Worm (Caenorhabditis elegans) whole organism, L4 larva: ENCODE data around the gene Y54H5A.2.

ENCODE experiments used
- D1046.2 ChIP-seq: fragments of 200-800 bp; sonication (Bioruptor generic); IDR thresholded peaks from 2 replicates; pipeline ENCODE4 v1.3.6; 2022; ENCODE audit warnings: missing genetic modification characterization, missing compliant biosample characterization
- F10B5.3 ChIP-seq: sonication (generic microtip); optimal IDR thresholded peaks from 2 replicates; lab custom pipeline; 2016; ENCODE audit warnings: mild to moderate bottlenecking, missing genetic modification characterization, missing compliant biosample characterization
- F49E8.2 ChIP-seq: sonication (generic microtip); optimal IDR thresholded peaks from 2 replicates; lab custom pipeline; 2016; ENCODE audit warnings: missing compliant biosample characterization, mild to moderate bottlenecking, missing genetic modification characterization, borderline replicate concordance
- Y105C5A.15 ChIP-seq: fragments of 200-800 bp; sonication (Bioruptor generic); IDR thresholded peaks from 2 replicates; pipeline ENCODE4 v1.3.6; 2022; ENCODE audit warnings: missing genetic modification characterization, missing compliant biosample characterization
- Y48G9A.11 ChIP-seq: fragments of 200-800 bp; sonication (Bioruptor generic); IDR thresholded peaks from 2 replicates; pipeline ENCODE4 v1.3.6; 2022; ENCODE audit warnings: missing genetic modification reagents, missing genetic modification characterization, missing compliant biosample characterization
- ZK337.2 ChIP-seq: fragments of 200-800 bp; sonication (Bioruptor generic); IDR thresholded peaks from 2 replicates; pipeline ENCODE4 v1.3.6; 2022; ENCODE audit warnings: missing genetic modification reagents, missing genetic modification characterization, missing compliant biosample characterization
- aha-1 ChIP-seq: fragments of 150-350 bp; peaks from one replicate; lab custom pipeline; 2014; ENCODE audit warnings: missing biosample characterization, missing genetic modification characterization
- aly-2 ChIP-seq: sonication (generic microtip); optimal IDR thresholded peaks from 2 replicates; lab custom pipeline; 2018; ENCODE audit warnings: missing biosample characterization, missing genetic modification characterization
- ceh-28 ChIP-seq: fragments of 150-350 bp; optimal IDR thresholded peaks from 2 replicates; lab custom pipeline; 2014; ENCODE audit warnings: missing biosample characterization, missing genetic modification reagents, missing genetic modification characterization
- ceh-32 ChIP-seq: sonication (generic microtip); optimal IDR thresholded peaks from 2 replicates; lab custom pipeline; 2016; ENCODE audit warnings: mild to moderate bottlenecking, missing genetic modification characterization, missing compliant biosample characterization; ENCODE audit not compliant: poor library complexity
- ceh-44 ChIP-seq: fragments of 200-800 bp; sonication (Bioruptor generic); IDR thresholded peaks from 2 replicates; pipeline ENCODE4 v1.3.6; 2022; ENCODE audit warnings: missing genetic modification reagents, missing genetic modification characterization, missing compliant biosample characterization
- ceh-62 ChIP-seq: sonication (generic microtip); optimal IDR thresholded peaks from 2 replicates; lab custom pipeline; 2017; ENCODE audit warnings: missing biosample characterization, missing genetic modification characterization
- ceh-82 ChIP-seq: sonication (generic microtip); optimal IDR thresholded peaks from 2 replicates; lab custom pipeline; 2017; ENCODE audit warnings: missing biosample characterization, missing genetic modification characterization
- ces-1 ChIP-seq: fragments of 150-350 bp; sonication (generic microtip); optimal IDR thresholded peaks from 4 replicates; lab custom pipeline; 2014; ENCODE audit warnings: missing biosample characterization, missing genetic modification reagents, missing genetic modification characterization
- daf-16 ChIP-seq, 3 experiments: sonication (generic microtip); optimal IDR thresholded peaks; 2 replicates each; lab custom pipeline; 2016 to 2017; ENCODE audit warnings: missing genetic modification characterization in 3 of 3, missing genetic modification reagents in 3 of 3, mild to moderate bottlenecking in 2 of 3, missing compliant biosample characterization in 2 of 3, missing biosample characterization in 1 of 3, moderate library complexity in 1 of 3
- dmd-6 ChIP-seq: fragments of 200-800 bp; sonication (Bioruptor generic); IDR thresholded peaks from 2 replicates; pipeline ENCODE4 v1.3.6; 2022; ENCODE audit warnings: missing genetic modification reagents, missing genetic modification characterization, missing compliant biosample characterization
- dmd-8 ChIP-seq: fragments of 200-800 bp; sonication (Bioruptor generic); IDR thresholded peaks from 2 replicates; pipeline ENCODE4 v1.3.6; 2022; ENCODE audit warnings: missing genetic modification characterization, missing compliant biosample characterization
- dpl-1 ChIP-seq: fragments of 150-350 bp; optimal IDR thresholded peaks from 2 replicates; lab custom pipeline; 2014; ENCODE audit warnings: missing biosample characterization, missing genetic modification reagents, missing genetic modification characterization
- duxl-1 ChIP-seq: sonication (generic microtip); optimal IDR thresholded peaks from 2 replicates; lab custom pipeline; 2016; ENCODE audit warnings: mild to moderate bottlenecking, missing genetic modification characterization, moderate library complexity, missing compliant biosample characterization; ENCODE audit not compliant: poor library complexity
- hlh-11 ChIP-seq: fragments of 200-800 bp; sonication (Bioruptor generic); optimal IDR thresholded peaks from 2 replicates; lab custom pipeline; 2018; ENCODE audit warnings: mild to moderate bottlenecking, missing genetic modification characterization, missing compliant biosample characterization
- hlh-30 ChIP-seq: sonication (generic microtip); optimal IDR thresholded peaks from 2 replicates; lab custom pipeline; 2017; ENCODE audit warnings: antibody characterized with exemption, mild to moderate bottlenecking, missing genetic modification characterization, missing compliant biosample characterization; ENCODE audit not compliant: insufficient read depth
- lin-13 ChIP-seq: fragments of 150-350 bp; optimal IDR thresholded peaks from 2 replicates; lab custom pipeline; 2014; ENCODE audit warnings: missing biosample characterization, missing genetic modification reagents, missing genetic modification characterization
- lsy-2 ChIP-seq, 2 experiments: fragments of 150-350 bp in 1 of 2; sonication (generic microtip) in 1 of 2; optimal IDR thresholded peaks; 2 replicates each; lab custom pipeline; 2014 to 2017; ENCODE audit warnings: missing biosample characterization in 2 of 2, missing genetic modification characterization in 2 of 2
- mep-1 ChIP-seq: fragments of 150-350 bp; sonication (generic microtip); optimal IDR thresholded peaks from 3 replicates; lab custom pipeline; 2014; ENCODE audit warnings: missing biosample characterization, missing genetic modification characterization
- mes-2 ChIP-seq: sonication (generic microtip); optimal IDR thresholded peaks from 2 replicates; lab custom pipeline; 2016; ENCODE audit warnings: missing genotype, mild to moderate bottlenecking, missing genetic modification characterization, missing compliant biosample characterization; ENCODE audit not compliant: poor library complexity, severe bottlenecking
- mxl-2 ChIP-seq: fragments of 200-800 bp; sonication (Bioruptor generic); conservative IDR thresholded peaks from 2 replicates; pipeline ENCODE4 v1.3.6; 2022; ENCODE audit warnings: missing genetic modification reagents, missing genetic modification characterization, missing compliant biosample characterization
- mxl-3 ChIP-seq: fragments of 200-800 bp; sonication (Bioruptor generic); optimal IDR thresholded peaks from 2 replicates; lab custom pipeline; 2018; ENCODE audit warnings: mild to moderate bottlenecking, missing genetic modification characterization, missing compliant biosample characterization
- nhr-111 ChIP-seq: fragments of 200-800 bp; sonication (Bioruptor generic); optimal IDR thresholded peaks from 2 replicates; lab custom pipeline; 2018; ENCODE audit warnings: mild to moderate bottlenecking, missing genetic modification characterization, missing compliant biosample characterization
- nhr-28 ChIP-seq: fragments of 150-350 bp; optimal IDR thresholded peaks from 2 replicates; lab custom pipeline; 2014; ENCODE audit warnings: missing biosample characterization, missing genetic modification characterization
- nhr-41 ChIP-seq: fragments of 200-800 bp; sonication (Bioruptor generic); IDR thresholded peaks from 2 replicates; pipeline ENCODE4 v1.3.6; 2022; ENCODE audit warnings: missing genetic modification reagents, missing genetic modification characterization, missing compliant biosample characterization
- nhr-6 ChIP-seq: fragments of 150-350 bp; optimal IDR thresholded peaks from 2 replicates; lab custom pipeline; 2014; ENCODE audit warnings: missing biosample characterization, missing genetic modification characterization
- nhr-76 ChIP-seq: fragments of 150-350 bp; optimal IDR thresholded peaks from 2 replicates; lab custom pipeline; 2014; ENCODE audit warnings: missing biosample characterization, missing genetic modification characterization
- php-3 ChIP-seq: fragments of 200-800 bp; sonication (Bioruptor generic); IDR thresholded peaks from 2 replicates; pipeline ENCODE4 v1.3.6; 2022; ENCODE audit warnings: missing genetic modification reagents, missing genetic modification characterization, missing compliant biosample characterization
- set-16 ChIP-seq: fragments of 200-800 bp; sonication (Bioruptor generic); IDR thresholded peaks from 2 replicates; pipeline ENCODE4 v1.3.6; 2022; ENCODE audit warnings: missing genetic modification reagents, missing genetic modification characterization, missing compliant biosample characterization
- skn-1 ChIP-seq: fragments of 150-350 bp; optimal IDR thresholded peaks from 2 replicates; lab custom pipeline; 2014; ENCODE audit warnings: missing biosample characterization, missing genetic modification characterization
- snpc-1.2 ChIP-seq: fragments of 200-800 bp; sonication (Bioruptor generic); IDR thresholded peaks from 2 replicates; pipeline ENCODE4 v1.3.6; 2022; ENCODE audit warnings: missing genetic modification reagents, missing genetic modification characterization, missing compliant biosample characterization
- tra-1 ChIP-seq: fragments of 200-800 bp; sonication (Bioruptor generic); IDR thresholded peaks from 2 replicates; pipeline ENCODE4 v1.3.6; 2022; ENCODE audit warnings: missing genetic modification reagents, missing genetic modification characterization, missing compliant biosample characterization
- unc-39 ChIP-seq: sonication (generic microtip); optimal IDR thresholded peaks from 2 replicates; lab custom pipeline; 2017; ENCODE audit warnings: missing biosample characterization, missing genetic modification characterization
- unc-62 ChIP-seq, 3 experiments: fragments of 150-350 bp in 1 of 3; sonication (generic microtip); optimal IDR thresholded peaks in 2 of 3; peaks in 1 of 3; 1 replicate in 1 of 3; 2 replicates in 2 of 3; lab custom pipeline; 2014 to 2017; ENCODE audit warnings: missing biosample characterization in 3 of 3, missing genetic modification characterization in 3 of 3, missing genetic modification reagents in 3 of 3, missing genotype in 1 of 3
- vab-7 ChIP-seq: fragments of 200-800 bp; sonication (Bioruptor generic); IDR thresholded peaks from 2 replicates; pipeline ENCODE4 v1.3.6; 2022; ENCODE audit warnings: missing genetic modification reagents, missing genetic modification characterization, missing compliant biosample characterization
- zag-1 ChIP-seq: fragments of 150-350 bp; optimal IDR thresholded peaks from 2 replicates; lab custom pipeline; 2014; ENCODE audit warnings: missing biosample characterization, missing genetic modification characterization
- zfp-2 ChIP-seq: sonication (generic microtip); optimal IDR thresholded peaks from 2 replicates; lab custom pipeline; 2016; ENCODE audit warnings: mild to moderate bottlenecking, missing genetic modification characterization, missing compliant biosample characterization
- ztf-11 ChIP-seq: fragments of 150-350 bp; optimal IDR thresholded peaks from 2 replicates; lab custom pipeline; 2014; ENCODE audit warnings: missing biosample characterization, missing genetic modification characterization

Y54H5A.2 gene

ce11 chrIII:5144169-5144568 lies 5.2 kb downstream of the Y54H5A.2 start:
- TF ChIP-seq aly-2 (tag; lab: Kevin White, UChicago) = no peak
- TF ChIP-seq ceh-44 (GFP tag; lab: Robert Waterston, UW) = no peak
- TF ChIP-seq php-3 (GFP tag; lab: Robert Waterston, UW) = no peak
- no peak for TF ChIP-seq nhr-28 (tag; lab: Kevin White, UChicago)
- TF ChIP-seq mxl-2 (GFP tag; lab: Robert Waterston, UW) = no peak
- TF ChIP-seq zag-1 (tag; lab: Kevin White, UChicago) = no peak
- no peak for TF ChIP-seq vab-7
- no peak for TF ChIP-seq unc-39
- TF ChIP-seq snpc-1.2 (GFP tag; lab: Robert Waterston, UW) = no peak
- no peak for TF ChIP-seq set-16 (GFP tag; lab: Robert Waterston, UW)
- no peak for TF ChIP-seq ceh-82
- no peak for TF ChIP-seq zfp-2

- TF ChIP-seq duxl-1 (no peak), skn-1 (tag; lab: Kevin White, UChicago) (no peak), mep-1 (tag; lab: Kevin White, UChicago) (no peak), ceh-62 (no peak), ztf-11 (no peak), F10B5.3 (tag; lab: Kevin White, UChicago) (no peak), unc-62 (GFP tag; optimal IDR thresholded peaks at IDR 0.05 in 1 of 2; lab: Kevin White, UChicago) (peak in 1 of 2 experiments; percentile 58), unc-62 (tag; optimal IDR thresholded peaks at IDR 0.05; lab: Kevin White, UChicago) (no peak), dpl-1 (GFP tag; lab: Kevin White, UChicago) (no peak)
- TF ChIP-seq, all 104 proteins: peak for 1
Observed at ce11 chrIII:5143520-5143919, 5.9 kb downstream of the Y54H5A.2 start.

- TF ChIP-seq D1046.2 (GFP tag; lab: Robert Waterston, UW) = no peak
- peak; percentile 18 for TF ChIP-seq hlh-11
- no peak for TF ChIP-seq daf-16 (GFP tag; optimal IDR thresholded peaks at IDR 0.05; lab: Kevin White, UChicago)
- no peak for TF ChIP-seq daf-16 (tag; optimal IDR thresholded peaks at IDR 0.05; lab: Kevin White, UChicago)
- no peak for TF ChIP-seq lin-13 (GFP tag; lab: Kevin White, UChicago)
- no peak for TF ChIP-seq nhr-76 (tag; lab: Kevin White, UChicago)
- 0 out of 2 replicates have a peak, but pooled peaks have one; percentile 20 for TF ChIP-seq tra-1 (GFP tag; lab: Robert Waterston, UW)
- TF ChIP-seq dmd-8 = no peak
- TF ChIP-seq unc-62 (GFP tag; optimal IDR thresholded peaks at IDR 0.05 in 1 of 2; lab: Kevin White, UChicago) = peak in 1 of 2 experiments; percentile 52
- TF ChIP-seq unc-62 (tag; optimal IDR thresholded peaks at IDR 0.05; lab: Kevin White, UChicago) = no peak
- peak; percentile 34; the same call in 1 of the 2 replicates for TF ChIP-seq dmd-6 (GFP tag; lab: Robert Waterston, UW)
- TF ChIP-seq, all 104 proteins: peak for 4
Observed at ce11 chrIII:5141935-5142334, 7.4 kb downstream of the Y54H5A.2 start.

ce11 chrIII:5140559-5140958 lies 8.8 kb downstream of the Y54H5A.2 start:
- TF ChIP-seq nhr-41 (GFP tag; lab: Robert Waterston, UW) = no peak
- peak; percentile 30 for TF ChIP-seq nhr-28 (tag; lab: Kevin White, UChicago)
- no peak for TF ChIP-seq ceh-32 (tag; lab: Kevin White, UChicago)
- peak; percentile 89 for TF ChIP-seq aha-1 (tag; lab: Kevin White, UChicago)
- peak; percentile 65 for TF ChIP-seq hlh-11
- peak; percentile 58 for TF ChIP-seq mxl-3 (GFP tag; lab: Kevin White, UChicago)
- TF ChIP-seq nhr-6 (tag; lab: Kevin White, UChicago) = no peak
- TF ChIP-seq lsy-2 (tag; optimal IDR thresholded peaks at IDR 0.05; lab: Kevin White, UChicago) = peak in 1 of 2 experiments; percentile 52
- TF ChIP-seq daf-16 (GFP tag; optimal IDR thresholded peaks at IDR 0.05; lab: Kevin White, UChicago) = peak in 1 of 2 experiments; percentile 80
- TF ChIP-seq daf-16 (tag; optimal IDR thresholded peaks at IDR 0.05; lab: Kevin White, UChicago) = peak; percentile 70
- TF ChIP-seq ceh-28 = no peak
- TF ChIP-seq ZK337.2 = no peak
- no peak for TF ChIP-seq nhr-111 (GFP tag; lab: Kevin White, UChicago)
- TF ChIP-seq hlh-30 (tag; lab: Kevin White, UChicago) = peak; percentile 25
- no peak for TF ChIP-seq F49E8.2
- TF ChIP-seq ces-1 (GFP tag; lab: Kevin White, UChicago) = no peak
- TF ChIP-seq mes-2 = peak; percentile 15
- TF ChIP-seq Y105C5A.15 = no peak
- no peak for TF ChIP-seq Y48G9A.11 (GFP tag; lab: Robert Waterston, UW)
- peak in 1 of 2 experiments; percentile 5 for TF ChIP-seq unc-62 (GFP tag; optimal IDR thresholded peaks at IDR 0.05 in 1 of 2; lab: Kevin White, UChicago)
- no peak for TF ChIP-seq unc-62 (tag; optimal IDR thresholded peaks at IDR 0.05; lab: Kevin White, UChicago)
- TF ChIP-seq dmd-6 (GFP tag; lab: Robert Waterston, UW) = peak; percentile 34; the same call in 1 of the 2 replicates
- TF ChIP-seq, all 104 proteins: peak for 10
